Worm (Caenorhabditis elegans): ENCODE data around the gene Y62F5A.10.
"Not testable (repeated sequence)": the region's sequence is repeated elsewhere in the genome, so short reads cannot be mapped to it uniquely, and the experiment has no call there.

DNA sequence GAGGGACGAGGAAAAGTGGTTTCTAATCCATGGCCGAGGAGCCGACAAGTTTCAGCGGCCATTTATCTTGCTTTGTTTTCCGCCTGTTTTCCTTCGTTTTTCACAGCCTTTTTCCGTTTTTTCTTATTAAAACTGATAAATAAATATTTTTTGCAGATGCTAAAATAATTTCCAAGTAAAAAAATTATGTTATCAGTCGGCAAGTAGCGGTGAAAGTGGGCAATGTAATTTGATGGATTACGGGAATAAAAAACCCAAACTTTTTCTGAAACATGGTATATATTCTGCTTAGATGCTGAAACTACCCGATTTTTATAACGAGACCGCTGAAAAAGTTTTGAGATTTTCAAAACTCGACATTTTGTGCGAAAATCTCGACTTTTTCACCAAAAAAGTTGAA lies 30.6 kb downstream of the Y62F5A.10 start, which contains the start of gene dhgd-1:
- TF ChIP-seq F37D6.2, hlh-11, nhr-76 (tag; optimal IDR thresholded peaks at IDR 0.05): not testable (repeated sequence)
